Fruit fly (Drosophila melanogaster) whole organism: ENCODE measurements around the gene CG13081.

Experiments
- Dll ChIP-seq: fragments of >200 bp; optimal IDR thresholded peaks from 2 replicates; lab custom pipeline; 2017
- EcR ChIP-seq, 2 experiments: fragments of >200 bp; optimal IDR thresholded peaks; 2 replicates each; lab custom pipeline; 2017; ENCODE audit warnings: missing biosample characterization in 2 of 2, missing genetic modification characterization in 2 of 2, missing genetic modification reagents in 2 of 2

DNA sequence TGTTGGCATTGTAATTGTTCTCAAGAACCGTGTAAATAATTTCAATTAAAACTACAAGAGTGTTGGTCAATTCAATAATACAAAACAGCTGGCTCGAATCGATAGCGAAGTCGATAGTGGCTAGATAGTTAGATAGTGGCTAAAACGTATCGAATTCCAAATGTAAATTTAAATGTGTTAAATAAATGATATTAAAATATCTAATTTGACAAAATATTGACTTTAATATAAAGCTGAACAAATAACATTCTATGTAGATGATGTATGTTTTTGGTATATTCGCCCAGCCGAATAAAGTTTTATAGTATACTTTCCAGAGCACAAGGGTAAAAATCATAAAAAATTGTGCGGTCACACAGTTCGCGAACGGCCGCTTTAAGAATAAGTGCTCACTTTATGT lies 14.1 kb upstream of the CG13081 start, which contains the start of the genes Dpm1 and CG10137:
- TF ChIP-seq Dll (lab: Kevin White, UChicago) (no peak), EcR (GFP tag; optimal IDR thresholded peaks at IDR 0.05; lab: Kevin White, UChicago) (no peak)
